Fruit fly (Drosophila melanogaster) whole organism, wandering third instar larva: ENCODE results near the gene Cpr78Cc.
A peak's percentile ranks its signal among the peaks of the same experiment; 100 is the strongest.

Experiments
- Abd-B ChIP-seq: fragments of >200 bp; optimal IDR thresholded peaks from 2 replicates; lab custom pipeline; 2017; ENCODE audit warnings: missing biosample characterization, missing genetic modification characterization
- CG9705 ChIP-seq: fragments of 200-800 bp; sonication (Bioruptor generic); optimal IDR thresholded peaks from 2 replicates; lab custom pipeline; 2018; ENCODE audit warnings: missing biosample characterization, mild to moderate bottlenecking, missing genetic modification characterization
- CrebA ChIP-seq: fragments of 200-800 bp; sonication (Bioruptor generic); optimal IDR thresholded peaks from 2 replicates; lab custom pipeline; 2016; ENCODE audit warnings: missing biosample characterization, mild to moderate bottlenecking, missing genetic modification characterization, borderline replicate concordance
- Dif ChIP-seq: fragments of 200-275, 200-300 bp; sonication (Bioruptor generic); optimal IDR thresholded peaks from 2 replicates; lab custom pipeline; 2018; ENCODE audit warnings: missing biosample characterization, missing genetic modification characterization; ENCODE audit not compliant: partially characterized antibody
- GATAd ChIP-seq: sonication (Bioruptor generic); optimal IDR thresholded peaks from 2 replicates; lab custom pipeline; 2016; ENCODE audit warnings: missing biosample characterization, missing genetic modification characterization
- HLH106 ChIP-seq: fragments of 200-800 bp; optimal IDR thresholded peaks from 3 replicates; lab custom pipeline; 2019; ENCODE audit warnings: missing biosample characterization, mild to moderate bottlenecking, missing genetic modification characterization, moderate library complexity
- Hr78 ChIP-seq: fragments of >200 bp; optimal IDR thresholded peaks from 2 replicates; lab custom pipeline; 2017; ENCODE audit warnings: missing biosample characterization, missing genetic modification characterization
- Hr83 ChIP-seq: fragments of 200-300 bp; sonication (Bioruptor generic); optimal IDR thresholded peaks from 2 replicates; lab custom pipeline; 2016; ENCODE audit warnings: missing biosample characterization, mild to moderate bottlenecking, missing genetic modification characterization, moderate library complexity; ENCODE audit not compliant: poor library complexity, severe bottlenecking
- Jra ChIP-seq: sonication (Bioruptor generic); optimal IDR thresholded peaks from 2 replicates; lab custom pipeline; 2016; ENCODE audit warnings: missing biosample characterization, missing genetic modification characterization
- Mio ChIP-seq: sonication (Bioruptor generic); optimal IDR thresholded peaks from 2 replicates; lab custom pipeline; 2016; ENCODE audit warnings: missing biosample characterization, missing genetic modification characterization
- N ChIP-seq: fragments of >200 bp; optimal IDR thresholded peaks from 2 replicates; lab custom pipeline; 2018; ENCODE audit warnings: missing biosample characterization, missing external identifiers, missing genetic modification characterization
- OdsH ChIP-seq: fragments of 200-800 bp; sonication (Bioruptor generic); optimal IDR thresholded peaks from 2 replicates; lab custom pipeline; 2016; ENCODE audit warnings: missing biosample characterization, mild to moderate bottlenecking, missing genetic modification characterization
- Rel ChIP-seq, 2 experiments: fragments of 200-800 bp; sonication (Bioruptor generic) in 1 of 2; optimal IDR thresholded peaks; 2 replicates in 1 of 2; 3 replicates in 1 of 2; lab custom pipeline; 2016 to 2019; ENCODE audit warnings: mild to moderate bottlenecking in 2 of 2, missing biosample characterization in 2 of 2, missing genetic modification characterization in 2 of 2, moderate library complexity in 1 of 2
- Sp1 ChIP-seq: fragments of 200-800 bp; sonication (Bioruptor generic); optimal IDR thresholded peaks from 3 replicates; lab custom pipeline; 2019; ENCODE audit warnings: missing biosample characterization, mild to moderate bottlenecking, missing genetic modification characterization, moderate library complexity
- br ChIP-seq: fragments of 200-800 bp; sonication (Bioruptor generic); optimal IDR thresholded peaks from 2 replicates; lab custom pipeline; 2016; ENCODE audit warnings: missing biosample characterization, missing genetic modification characterization
- brk ChIP-seq: fragments of 200-800 bp; sonication (Bioruptor generic); optimal IDR thresholded peaks from 2 replicates; lab custom pipeline; 2016; ENCODE audit warnings: missing biosample characterization, mild to moderate bottlenecking, missing genetic modification characterization
- dl ChIP-seq, 2 experiments: fragments of 175-275, 200-275 bp in 1 of 2; fragments of 200-275 bp in 1 of 2; sonication (Bioruptor generic); optimal IDR thresholded peaks; lab custom pipeline; 2018; ENCODE audit warnings: mild to moderate bottlenecking in 2 of 2, missing biosample characterization in 2 of 2, missing genetic modification characterization in 2 of 2, moderate library complexity in 2 of 2; ENCODE audit not compliant: partially characterized antibody in 2 of 2, insufficient read depth in 1 of 2
- dmrt93B ChIP-seq: fragments of 200-800 bp; sonication (Bioruptor generic); optimal IDR thresholded peaks from 2 replicates; lab custom pipeline; 2018; ENCODE audit warnings: missing biosample characterization, mild to moderate bottlenecking, missing genetic modification characterization
- dsf ChIP-seq: sonication (Bioruptor generic); optimal IDR thresholded peaks from 2 replicates; lab custom pipeline; 2016; ENCODE audit warnings: missing biosample characterization, missing genetic modification characterization, borderline replicate concordance
- ey ChIP-seq: fragments of 200-800 bp; sonication (Bioruptor generic); optimal IDR thresholded peaks from 2 replicates; lab custom pipeline; 2016; ENCODE audit warnings: missing biosample characterization, missing genetic modification characterization
- foxo ChIP-seq, 2 experiments: fragments of 200-800 bp; sonication (Bioruptor generic); optimal IDR thresholded peaks; 2 replicates in 1 of 2; 3 replicates in 1 of 2; lab custom pipeline; 2016 to 2017; ENCODE audit warnings: missing biosample characterization in 2 of 2, missing genetic modification characterization in 2 of 2
- fru ChIP-seq: fragments of 200-800 bp; sonication (Bioruptor generic); optimal IDR thresholded peaks from 3 replicates; lab custom pipeline; 2016; ENCODE audit warnings: missing biosample characterization, mild to moderate bottlenecking, missing genetic modification characterization
- h ChIP-seq: fragments of 200-800 bp; sonication (Bioruptor generic); optimal IDR thresholded peaks from 3 replicates; lab custom pipeline; 2016; ENCODE audit warnings: missing biosample characterization, mild to moderate bottlenecking, missing genetic modification characterization
- jim ChIP-seq: fragments of 175-275, 200-325 bp; sonication (Bioruptor generic); optimal IDR thresholded peaks from 2 replicates; lab custom pipeline; 2016; ENCODE audit warnings: missing biosample characterization, mild to moderate bottlenecking, missing genetic modification characterization
- lola ChIP-seq: fragments of >200 bp; optimal IDR thresholded peaks from 2 replicates; lab custom pipeline; 2017; ENCODE audit warnings: missing biosample characterization, missing genetic modification characterization
- psq ChIP-seq: fragments of 200-800 bp; sonication (Bioruptor generic); optimal IDR thresholded peaks from 3 replicates; lab custom pipeline; 2017; ENCODE audit warnings: missing biosample characterization, mild to moderate bottlenecking, missing genetic modification characterization, moderate library complexity
- rgr ChIP-seq: fragments of 200-800 bp; sonication (Bioruptor generic); optimal IDR thresholded peaks from 3 replicates; lab custom pipeline; 2016; ENCODE audit warnings: missing biosample characterization, mild to moderate bottlenecking, missing genetic modification characterization
- sage ChIP-seq: fragments of 200-800 bp; sonication (Bioruptor generic); optimal IDR thresholded peaks from 2 replicates; lab custom pipeline; 2016; ENCODE audit warnings: missing biosample characterization, mild to moderate bottlenecking, missing genetic modification characterization
- sv ChIP-seq: fragments of 200-800 bp; sonication (Bioruptor generic); optimal IDR thresholded peaks from 3 replicates; lab custom pipeline; 2016; ENCODE audit warnings: missing biosample characterization, missing genetic modification characterization
- woc ChIP-seq: sonication (Bioruptor generic); optimal IDR thresholded peaks from 2 replicates; lab custom pipeline; 2016; ENCODE audit warnings: missing biosample characterization, mild to moderate bottlenecking, missing genetic modification characterization

Cpr78Cc gene

DNA sequence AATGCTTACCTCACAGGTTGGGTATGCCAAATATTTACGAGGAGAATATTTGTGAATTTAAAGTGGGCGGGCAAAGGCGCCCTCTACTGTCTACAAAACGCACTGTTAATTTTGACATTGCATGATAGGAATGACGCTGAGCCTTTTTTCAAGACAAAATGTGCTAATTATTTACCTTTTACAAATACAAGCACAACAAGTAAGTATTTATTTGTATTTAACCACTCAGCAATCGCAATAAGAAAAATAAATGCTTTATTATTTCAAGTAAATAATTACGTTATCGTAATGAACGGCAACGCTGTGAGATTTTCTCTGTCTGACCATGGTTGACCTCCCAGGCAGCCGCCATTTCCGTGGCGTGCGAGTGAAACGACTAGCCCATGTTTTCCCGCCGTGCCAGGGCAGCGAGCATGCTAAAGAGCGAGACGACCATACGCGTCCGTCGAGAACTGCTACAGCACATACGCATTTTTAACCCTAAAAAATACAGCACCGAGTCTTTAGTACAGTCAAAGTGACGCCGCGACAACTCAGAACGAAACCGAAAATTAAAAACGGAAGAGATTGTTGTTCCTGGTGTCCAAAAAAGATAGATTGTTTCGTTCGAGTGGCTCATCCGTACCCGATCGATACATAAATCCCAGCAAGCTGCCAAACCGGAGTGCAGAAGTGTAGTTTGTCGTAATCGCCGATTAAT lies 14.6 kb upstream of the Cpr78Cc start, which contains the start of the genes CG12974 and pzg (continued):
- peak; percentile 76 to 82 for TF ChIP-seq dl (GFP tag; optimal IDR thresholded peaks at IDR 0.05; lab: Kevin White, UChicago; ENCODE audit: insufficient read depth in 1 of 2, partially characterized antibody in 2 of 2)
- TF ChIP-seq Sp1 (GFP tag; lab: Kevin White, UChicago): peak; percentile 57
- no peak for TF ChIP-seq sage
- TF ChIP-seq OdsH (GFP tag; lab: Kevin White, UChicago): peak; percentile 30
- TF ChIP-seq Abd-B (GFP tag; lab: Kevin White, UChicago): no peak
- TF ChIP-seq psq (GFP tag; lab: Kevin White, UChicago): no peak
- peak; percentile 73 for TF ChIP-seq HLH106 (tag; lab: Kevin White, UChicago)

DNA sequence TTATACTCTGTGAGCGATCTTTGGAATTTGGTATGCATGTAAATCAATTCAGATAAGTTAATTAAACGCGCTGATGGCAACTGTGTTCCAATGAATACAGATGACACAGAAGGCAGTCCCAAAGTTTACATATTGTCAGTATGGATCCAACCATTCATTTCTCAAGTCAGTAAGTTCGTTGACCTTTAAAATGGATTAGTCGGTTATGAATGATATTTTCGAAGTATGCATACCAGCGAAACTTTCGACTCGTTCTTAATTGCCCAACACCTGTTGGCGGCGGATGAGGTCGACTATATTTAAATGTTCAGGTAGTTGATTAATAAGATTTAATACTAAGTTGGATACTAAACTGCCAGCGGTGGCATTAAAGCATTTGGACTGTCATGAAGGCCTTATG lies 10.0 kb upstream of the Cpr78Cc start:
- TF ChIP-seq Dif: no peak
- TF ChIP-seq h (GFP tag; lab: Kevin White, UChicago): no peak
- no peak for TF ChIP-seq CrebA
- TF ChIP-seq Hr78: no peak
- no peak for TF ChIP-seq lola (GFP tag; lab: Kevin White, UChicago)

dm6 chr3L:21291055-21291454 lies 9.3 kb upstream of the Cpr78Cc start:
- TF ChIP-seq jim (GFP tag; lab: Kevin White, UChicago): no peak
- TF ChIP-seq, all 38 proteins: peak for 0

dm6 chr3L:21292700-21293099 lies 7.7 kb upstream of the Cpr78Cc start, which contains the start of gene Cpr78Ca:
TSS of gene Cpr78Ca (minus strand) at chr3L:21292800.
- no peak for TF ChIP-seq h (GFP tag; lab: Kevin White, UChicago)
- no peak for TF ChIP-seq rgr
- TF ChIP-seq dsf (GFP tag; lab: Kevin White, UChicago): no peak
- no peak for TF ChIP-seq br (GFP tag; lab: Kevin White, UChicago)
- no peak for TF ChIP-seq dl (GFP tag; optimal IDR thresholded peaks at IDR 0.05; lab: Kevin White, UChicago; ENCODE audit: insufficient read depth in 1 of 2, partially characterized antibody in 2 of 2)
- TF ChIP-seq Jra (GFP tag; lab: Kevin White, UChicago): no peak
- no peak for TF ChIP-seq Dif
- no peak for TF ChIP-seq fru (GFP tag; lab: Kevin White, UChicago)
- TF ChIP-seq brk (GFP tag; lab: Kevin White, UChicago): no peak
- TF ChIP-seq Abd-B (GFP tag; lab: Kevin White, UChicago): no peak
- TF ChIP-seq lola (GFP tag; lab: Kevin White, UChicago): no peak
- no peak for TF ChIP-seq sv (GFP tag; lab: Kevin White, UChicago)
- no peak for TF ChIP-seq jim (GFP tag; lab: Kevin White, UChicago)
- TF ChIP-seq dmrt93B (GFP tag; lab: Kevin White, UChicago): no peak
- TF ChIP-seq GATAd (GFP tag; lab: Kevin White, UChicago): no peak
- no peak for TF ChIP-seq Mio
- no peak for TF ChIP-seq CrebA
- no peak for TF ChIP-seq foxo (GFP tag; optimal IDR thresholded peaks at IDR 0.05; lab: Kevin White, UChicago)
- no peak for TF ChIP-seq Rel (GFP tag; optimal IDR thresholded peaks at IDR 0.05; lab: Kevin White, UChicago)
- TF ChIP-seq Rel (tag; optimal IDR thresholded peaks at IDR 0.05; lab: Kevin White, UChicago): no peak

DNA sequence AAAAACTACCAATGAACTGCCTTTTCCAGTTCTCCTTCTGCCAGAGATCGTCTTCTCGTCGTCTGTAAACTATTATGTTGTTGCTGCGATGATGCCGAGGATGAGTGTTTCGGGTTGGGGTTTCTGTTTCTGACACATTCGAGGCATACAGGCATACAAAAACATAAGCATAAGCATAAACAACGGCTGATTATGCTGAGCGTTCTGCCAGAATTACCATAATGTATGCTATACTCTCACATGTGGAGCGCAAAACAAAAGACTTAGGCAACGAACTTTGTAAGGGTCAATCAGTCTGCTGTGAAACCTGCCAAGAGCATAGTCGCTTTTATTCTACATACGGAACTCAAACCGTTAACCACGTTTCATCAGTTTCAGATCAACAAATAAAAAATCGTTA lies 6.2 kb upstream of the Cpr78Cc start, which contains the start of gene Cpr78Cb:
Gene Cpr78Cb, plus strand, starts transcription at position 291 of the 400 bp plus-strand sequence.
- TF ChIP-seq dmrt93B (GFP tag; lab: Kevin White, UChicago): no peak
- TF ChIP-seq Hr83: no peak
- no peak for TF ChIP-seq Abd-B (GFP tag; lab: Kevin White, UChicago)
- TF ChIP-seq ey: no peak
- TF ChIP-seq GATAd (GFP tag; lab: Kevin White, UChicago): no peak
- no peak for TF ChIP-seq rgr
- no peak for TF ChIP-seq N
- no peak for TF ChIP-seq Jra (GFP tag; lab: Kevin White, UChicago)
- no peak for TF ChIP-seq CG9705 (GFP tag; lab: Kevin White, UChicago)
- no peak for TF ChIP-seq OdsH (GFP tag; lab: Kevin White, UChicago)
- no peak for TF ChIP-seq jim (GFP tag; lab: Kevin White, UChicago)
- no peak for TF ChIP-seq CrebA
- no peak for TF ChIP-seq br (GFP tag; lab: Kevin White, UChicago)
- no peak for TF ChIP-seq lola (GFP tag; lab: Kevin White, UChicago)
- no peak for TF ChIP-seq woc (GFP tag; lab: Kevin White, UChicago)
